Fruit fly (Drosophila melanogaster) whole organism, prepupa: ENCODE data around the gene PIP82.

ENCODE experiments used
- Blimp-1 ChIP-seq: fragments of 200-800 bp; sonication (Bioruptor generic); optimal IDR thresholded peaks from 3 replicates; lab custom pipeline; 2017; ENCODE audit warnings: missing biosample characterization, missing genetic modification characterization, mild to moderate bottlenecking, moderate library complexity, missing genetic modification reagents
- CG31627 ChIP-seq: fragments of 200-800 bp; sonication (Bioruptor generic); optimal IDR thresholded peaks from 3 replicates; lab custom pipeline; 2016; ENCODE audit warnings: missing biosample characterization, missing genetic modification characterization
- Eip93F ChIP-seq: fragments of 200-800 bp; sonication (Bioruptor generic); optimal IDR thresholded peaks from 2 replicates; lab custom pipeline; 2016; ENCODE audit warnings: missing biosample characterization, mild to moderate bottlenecking, missing genetic modification characterization
- Hr39 ChIP-seq: fragments of 200-800 bp; sonication (Bioruptor generic); optimal IDR thresholded peaks from 2 replicates; lab custom pipeline; 2016; ENCODE audit warnings: missing biosample characterization, missing genetic modification characterization
- Met ChIP-seq: fragments of 200-800 bp; sonication (Bioruptor generic); optimal IDR thresholded peaks from 3 replicates; lab custom pipeline; 2016; ENCODE audit warnings: missing biosample characterization, missing genetic modification characterization

dm6 chrX:8569038-8569437, 39.5 kb upstream of the PIP82 start:
- TF ChIP-seq Blimp-1 (no peak), Eip93F (GFP tag; lab: Kevin White, UChicago) (no peak), Met (GFP tag; lab: Kevin White, UChicago) (no peak), CG31627 (GFP tag; lab: Kevin White, UChicago) (no peak), Hr39 (GFP tag; lab: Kevin White, UChicago) (no peak)
